Fruit fly (Drosophila melanogaster): ENCODE results near the gene CG14907.

CG14907 gene

DNA sequence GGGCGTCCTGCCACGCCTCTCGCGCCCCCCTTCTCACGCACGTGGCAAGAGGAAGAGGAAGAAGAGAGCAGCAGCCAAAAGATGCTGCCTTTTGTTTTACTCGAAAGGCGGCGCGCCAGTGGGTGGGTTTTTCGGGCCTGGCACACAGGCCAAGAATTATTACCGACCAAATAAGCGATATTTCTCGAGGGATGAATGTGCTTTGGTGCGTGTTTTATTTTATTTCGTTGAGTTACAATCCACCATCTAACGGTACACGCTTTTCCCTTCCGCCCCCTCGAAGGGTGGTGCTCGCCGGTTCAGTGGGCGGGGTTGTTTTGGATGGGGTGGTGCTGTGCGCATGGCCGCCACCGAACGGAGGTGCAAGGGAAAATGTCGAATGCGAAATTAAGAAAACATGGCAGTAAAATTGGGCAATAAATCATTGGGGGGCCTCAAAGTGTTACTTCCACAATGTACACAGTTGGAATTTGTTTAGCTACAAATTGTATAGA, 20.1 kb upstream of the CG14907 start:
- no peak for TF ChIP-seq Hr83 (GFP tag; optimal IDR thresholded peaks at IDR 0.05; ENCODE audit: poor library complexity, severe bottlenecking)
- TF ChIP-seq Sp1 (GFP tag; optimal IDR thresholded peaks at IDR 0.05) = no peak
- TF ChIP-seq brk (GFP tag; optimal IDR thresholded peaks at IDR 0.05) = no peak
- no peak for TF ChIP-seq GATAd (GFP tag; optimal IDR thresholded peaks at IDR 0.05)
- no peak for TF ChIP-seq HLH106 (tag; optimal IDR thresholded peaks at IDR 0.05)
- TF ChIP-seq tai (GFP tag; optimal IDR thresholded peaks at IDR 0.05) = no peak
- no peak for TF ChIP-seq dl (GFP tag; optimal IDR thresholded peaks at IDR 0.05; ENCODE audit: insufficient read depth in 1 of 2, partially characterized antibody in 2 of 2)
- no peak for TF ChIP-seq br (GFP tag; optimal IDR thresholded peaks at IDR 0.05)

DNA sequence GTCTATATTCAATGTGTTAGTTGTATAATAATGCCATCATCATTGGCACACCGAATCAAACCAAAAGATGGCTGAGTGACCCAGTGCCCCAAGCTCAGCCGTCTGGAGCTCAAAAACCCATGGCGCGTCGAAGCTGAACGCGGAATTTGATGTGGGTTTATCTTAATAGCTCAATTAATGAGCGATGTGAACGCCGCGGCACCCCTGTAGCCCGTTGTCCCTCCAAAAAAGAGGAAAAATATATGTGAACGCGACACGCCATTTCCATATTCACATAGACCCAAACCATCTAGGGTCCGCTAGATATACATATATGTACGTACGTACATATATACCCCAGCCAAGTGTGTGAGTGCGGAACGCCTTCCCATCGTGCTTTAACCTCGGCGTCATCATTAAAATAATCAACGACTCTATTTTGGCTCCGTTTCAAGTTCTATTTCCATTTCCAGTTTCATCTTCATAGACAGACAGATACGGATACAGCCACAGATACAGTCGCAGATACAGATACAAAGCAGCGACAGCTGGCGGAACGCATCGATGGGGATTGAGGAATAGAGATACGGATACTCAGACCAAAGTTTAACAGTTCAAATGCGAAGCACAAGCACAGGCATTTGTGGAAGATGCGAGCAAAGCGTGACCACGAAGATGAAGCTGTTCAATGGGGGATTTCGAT, 12.2 kb upstream of the CG14907 start:
- no peak for TF ChIP-seq Myc (optimal IDR thresholded peaks at IDR 0.05)
- TF ChIP-seq lola (GFP tag; optimal IDR thresholded peaks at IDR 0.05) = no peak
- TF ChIP-seq tai (GFP tag; optimal IDR thresholded peaks at IDR 0.05) = no peak
- TF ChIP-seq woc (GFP tag; optimal IDR thresholded peaks at IDR 0.05) = no peak
- no peak for TF ChIP-seq Jra (GFP tag; optimal IDR thresholded peaks at IDR 0.05)
- no peak for TF ChIP-seq ey (GFP tag; optimal IDR thresholded peaks at IDR 0.05)

DNA sequence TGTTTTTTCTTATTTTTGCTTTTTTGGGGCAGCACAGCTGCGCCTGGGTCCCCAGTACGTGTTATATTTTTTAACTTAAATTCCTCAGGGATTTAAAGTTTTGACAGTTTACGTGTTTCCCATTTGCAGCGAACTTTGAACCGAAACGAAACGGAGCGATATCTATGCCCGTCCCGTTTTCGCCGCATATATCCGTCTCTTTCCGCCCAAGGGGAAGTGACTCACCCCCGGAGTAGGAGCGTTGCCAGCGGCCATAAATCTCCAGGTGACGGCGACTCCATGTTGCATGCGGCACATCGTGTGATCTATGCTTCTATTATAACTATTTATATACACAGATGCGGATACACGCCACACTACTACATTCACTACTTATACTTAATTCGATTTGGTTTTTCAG, 9.6 kb upstream of the CG14907 start:
- TF ChIP-seq Dfd (GFP tag; optimal IDR thresholded peaks at IDR 0.05) (no peak), psq (GFP tag; optimal IDR thresholded peaks at IDR 0.05) (no peak), Hnf4 (GFP tag; optimal IDR thresholded peaks at IDR 0.05) (no peak), GATAd (GFP tag; optimal IDR thresholded peaks at IDR 0.05) (no peak), h (GFP tag; optimal IDR thresholded peaks at IDR 0.05) (no peak), jim (GFP tag; optimal IDR thresholded peaks at IDR 0.05) (no peak), woc (GFP tag; optimal IDR thresholded peaks at IDR 0.05) (no peak), Abd-B (GFP tag; optimal IDR thresholded peaks at IDR 0.05) (no peak), Dif (GFP tag; optimal IDR thresholded peaks at IDR 0.05; ENCODE audit: partially characterized antibody) (no peak), sv (GFP tag; optimal IDR thresholded peaks at IDR 0.05) (no peak), sage (GFP tag; optimal IDR thresholded peaks at IDR 0.05) (no peak), foxo (GFP tag; optimal IDR thresholded peaks at IDR 0.05) (no peak), fru (GFP tag; optimal IDR thresholded peaks at IDR 0.05) (no peak), CrebA (GFP tag; optimal IDR thresholded peaks at IDR 0.05; ENCODE audit: borderline replicate concordance) (no peak), Myc (optimal IDR thresholded peaks at IDR 0.05) (no peak)

- no peak for TF ChIP-seq Jra (GFP tag; optimal IDR thresholded peaks at IDR 0.05)
- peak; percentile 18 for TF ChIP-seq woc (GFP tag; optimal IDR thresholded peaks at IDR 0.05)
- peak; percentile 13 for TF ChIP-seq Sp1 (GFP tag; optimal IDR thresholded peaks at IDR 0.05)
- TF ChIP-seq OdsH (GFP tag; optimal IDR thresholded peaks at IDR 0.05) = no peak
- TF ChIP-seq sv (GFP tag; optimal IDR thresholded peaks at IDR 0.05) = no peak
- no peak for TF ChIP-seq Hr78 (GFP tag; optimal IDR thresholded peaks at IDR 0.05)
- no peak for TF ChIP-seq HLH106 (tag; optimal IDR thresholded peaks at IDR 0.05)
- peak; percentile 59 for TF ChIP-seq br (GFP tag; optimal IDR thresholded peaks at IDR 0.05)
- peak; percentile 42 for TF ChIP-seq h (GFP tag; optimal IDR thresholded peaks at IDR 0.05)
- TF ChIP-seq Vsx2 (GFP tag; optimal IDR thresholded peaks at IDR 0.05; ENCODE audit: partially characterized antibody) = peak; percentile 74
- no peak for TF ChIP-seq CG32264 (GFP tag; optimal IDR thresholded peaks at IDR 0.05)
- TF ChIP-seq Dif (GFP tag; optimal IDR thresholded peaks at IDR 0.05; ENCODE audit: partially characterized antibody) = peak; percentile 58
- TF ChIP-seq fru (GFP tag; optimal IDR thresholded peaks at IDR 0.05) = peak; percentile 60
- TF ChIP-seq rgr (GFP tag; optimal IDR thresholded peaks at IDR 0.05) = peak; percentile 49
- TF ChIP-seq foxo (GFP tag; optimal IDR thresholded peaks at IDR 0.05) = peak in 1 of 2 experiments; percentile 57
- peak; percentile 41 for TF ChIP-seq ey (GFP tag; optimal IDR thresholded peaks at IDR 0.05)
- no peak for TF ChIP-seq Myc (optimal IDR thresholded peaks at IDR 0.05)
- peak; percentile 7 for TF ChIP-seq Hnf4 (GFP tag; optimal IDR thresholded peaks at IDR 0.05)
- TF ChIP-seq jim (GFP tag; optimal IDR thresholded peaks at IDR 0.05) = no peak
- TF ChIP-seq Dfd (GFP tag; optimal IDR thresholded peaks at IDR 0.05) = no peak
- no peak for TF ChIP-seq Hr83 (GFP tag; optimal IDR thresholded peaks at IDR 0.05; ENCODE audit: poor library complexity, severe bottlenecking)
These were observed 3.7 kb upstream of the CG14907 start, which contains the start of gene modSP for dm6 chr3R:16655494-16656493. TSS of gene modSP (minus strand) at chr3R:16655662.
